Worm (Caenorhabditis elegans): ENCODE measurements around the gene nhr-133.
A peak's percentile ranks its signal among the peaks of the same experiment; 100 is the strongest.

The nhr-133 gene

DNA sequence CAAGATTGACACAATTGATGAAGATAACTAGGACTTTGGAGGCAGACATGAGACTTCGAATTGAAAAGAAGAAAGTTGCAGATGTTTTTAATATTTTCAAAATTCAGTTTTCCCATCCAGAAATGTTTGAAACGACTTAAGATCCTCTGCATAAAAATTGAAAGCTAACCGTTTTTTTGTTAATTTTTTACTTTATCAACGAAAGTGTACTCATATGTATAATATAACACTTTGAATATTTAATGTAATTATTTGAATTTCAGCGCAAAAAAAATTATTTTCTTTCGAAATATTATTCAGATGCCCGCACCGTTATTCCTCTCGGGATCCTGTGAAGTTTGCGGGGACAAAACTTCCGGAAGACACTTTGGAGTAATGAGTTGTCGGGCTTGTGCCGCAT is 15.0 kb upstream of the nhr-133 start, which contains the start of gene nhr-18:
TSS of gene nhr-18 (plus strand) at position 301 of the 400 bp plus-strand sequence.
- no peak for TF ChIP-seq skn-1 (tag; optimal IDR thresholded peaks at IDR 0.05)
- no peak for TF ChIP-seq unc-39 (tag; optimal IDR thresholded peaks at IDR 0.05)
- no peak for TF ChIP-seq lsy-2 (tag; optimal IDR thresholded peaks at IDR 0.05)
- TF ChIP-seq mdl-1 (tag; optimal IDR thresholded peaks at IDR 0.05), result no peak
- no peak for TF ChIP-seq unc-55 (GFP tag; optimal IDR thresholded peaks at IDR 0.05)
- no peak for TF ChIP-seq peb-1 (tag; optimal IDR thresholded peaks at IDR 0.05)
- no peak for TF ChIP-seq nhr-6 (tag; optimal IDR thresholded peaks at IDR 0.05)
- no peak for TF ChIP-seq crh-2 (tag; optimal IDR thresholded peaks at IDR 0.05)
- TF ChIP-seq zag-1 (tag; optimal IDR thresholded peaks at IDR 0.05), result no peak
- TF ChIP-seq ztf-4 (tag; optimal IDR thresholded peaks at IDR 0.05), result no peak
- no peak for TF ChIP-seq nhr-21 (tag; optimal IDR thresholded peaks at IDR 0.05)
- no peak for TF ChIP-seq ama-1 (optimal IDR thresholded peaks at IDR 0.05)
- no peak for TF ChIP-seq nhr-237 (tag; optimal IDR thresholded peaks at IDR 0.05)
- no peak for TF ChIP-seq sem-4 (tag; optimal IDR thresholded peaks at IDR 0.05)
- no peak for TF ChIP-seq mbf-1 (tag; optimal IDR thresholded peaks at IDR 0.05)
- TF ChIP-seq lin-11 (tag; optimal IDR thresholded peaks at IDR 0.05), result no peak
- TF ChIP-seq nhr-23 (tag; optimal IDR thresholded peaks at IDR 0.05), result no peak
- no peak for TF ChIP-seq aly-2 (tag; optimal IDR thresholded peaks at IDR 0.05)
- TF ChIP-seq snpc-4 (tag; optimal IDR thresholded peaks at IDR 0.05), result no peak
- TF ChIP-seq alr-1 (tag; optimal IDR thresholded peaks at IDR 0.05), result no peak

DNA sequence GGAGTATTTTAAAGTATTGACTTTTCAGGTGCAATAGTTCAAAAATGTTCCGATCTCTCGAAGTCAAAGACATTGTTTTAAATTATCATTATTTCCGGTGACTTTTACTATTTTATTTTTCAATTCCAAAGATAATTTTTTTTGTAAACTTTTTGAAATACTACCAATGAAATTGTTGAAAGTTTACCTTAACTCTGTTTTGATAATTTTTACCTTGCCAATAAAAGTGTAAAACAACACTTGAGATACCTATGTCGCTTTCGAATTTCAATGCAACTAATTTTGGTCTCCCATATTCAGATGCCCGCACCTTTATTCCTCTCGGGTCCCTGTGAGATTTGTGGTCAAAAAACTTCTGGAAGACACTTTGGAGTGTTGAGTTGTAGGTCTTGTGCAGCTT is 13.2 kb upstream of the nhr-133 start, which contains the start of gene nhr-103:
TSS of gene nhr-103 (plus strand) at position 301 of the 400 bp plus-strand sequence.
- no peak for TF ChIP-seq ceh-82 (tag; optimal IDR thresholded peaks at IDR 0.05)
- no peak for TF ChIP-seq sem-4 (tag; optimal IDR thresholded peaks at IDR 0.05)
- TF ChIP-seq elt-1 (tag; optimal IDR thresholded peaks at IDR 0.05), result no peak
- no peak for TF ChIP-seq dmd-4 (tag; optimal IDR thresholded peaks at IDR 0.05)
- no peak for TF ChIP-seq mab-5 (tag; optimal IDR thresholded peaks at IDR 0.05)
- no peak for TF ChIP-seq skn-1 (tag; optimal IDR thresholded peaks at IDR 0.05)
- TF ChIP-seq nhr-12 (tag; optimal IDR thresholded peaks at IDR 0.05), result no peak
- TF ChIP-seq alr-1 (tag; optimal IDR thresholded peaks at IDR 0.05), result no peak
- TF ChIP-seq lin-11 (tag; optimal IDR thresholded peaks at IDR 0.05), result no peak
- no peak for TF ChIP-seq zag-1 (tag; optimal IDR thresholded peaks at IDR 0.05)
- TF ChIP-seq C34F6.9 (tag; optimal IDR thresholded peaks at IDR 0.05), result no peak

DNA sequence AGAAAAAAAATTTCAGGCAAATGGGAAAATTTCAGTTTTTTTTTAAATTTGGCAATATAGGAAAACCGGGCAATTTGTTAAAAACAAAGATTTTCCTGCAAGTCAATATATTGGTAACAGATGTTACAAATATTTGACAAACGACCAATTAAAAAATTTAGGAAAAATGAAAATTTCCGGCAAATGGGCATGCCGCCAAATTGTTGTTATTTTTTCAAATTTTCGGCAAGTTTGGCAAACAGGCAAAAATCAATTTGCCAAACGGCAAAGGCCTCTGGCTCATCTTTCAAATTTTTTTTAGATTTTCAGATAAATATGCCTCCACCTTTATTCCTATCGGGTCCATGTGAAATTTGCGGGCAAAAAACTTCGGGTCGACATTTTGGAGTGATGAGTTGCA is 9.8 kb upstream of the nhr-133 start, which contains the start of gene nhr-128:
TSS of gene nhr-128 (plus strand) at position 301 of the 400 bp plus-strand sequence.
- TF ChIP-seq ztf-11 (tag; optimal IDR thresholded peaks at IDR 0.05) (no peak), crh-2 (tag; optimal IDR thresholded peaks at IDR 0.05) (no peak), snpc-4 (tag; optimal IDR thresholded peaks at IDR 0.05) (no peak), nhr-237 (tag; optimal IDR thresholded peaks at IDR 0.05) (no peak), blmp-1 (tag; optimal IDR thresholded peaks at IDR 0.05; ENCODE audit: insufficient read depth) (no peak), ama-1 (optimal IDR thresholded peaks at IDR 0.05) (no peak), nhr-21 (tag; optimal IDR thresholded peaks at IDR 0.05) (no peak), nhr-23 (tag; optimal IDR thresholded peaks at IDR 0.05) (no peak), lin-39 (tag; optimal IDR thresholded peaks at IDR 0.05) (no peak), nhr-129 (tag; optimal IDR thresholded peaks at IDR 0.05) (no peak)

DNA sequence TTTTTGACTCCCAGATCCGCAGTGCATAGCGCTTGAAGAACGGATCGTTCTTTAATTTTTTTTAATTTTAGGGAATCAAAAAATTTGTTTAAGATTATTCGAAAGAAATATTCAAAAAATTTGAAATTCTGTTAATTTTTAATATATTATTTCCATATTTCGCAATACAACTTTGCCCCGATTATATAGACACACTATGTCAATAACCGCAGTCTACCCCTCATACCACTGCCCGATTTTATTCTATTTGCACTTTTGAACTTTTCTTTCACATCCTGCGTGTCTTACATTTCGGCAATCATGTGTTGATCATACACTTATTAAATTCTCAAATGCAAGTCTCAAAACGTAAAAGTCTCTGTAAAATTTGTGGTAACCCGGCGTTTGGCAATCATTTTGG is 6.9 kb upstream of the nhr-133 start, which contains the start of gene nhr-56:
TSS of gene nhr-56 (plus strand) at position 202 of the 400 bp plus-strand sequence.
- TF ChIP-seq sma-9 (GFP tag; optimal IDR thresholded peaks at IDR 0.05), result peak; percentile 79
- TF ChIP-seq sma-9 (tag; optimal IDR thresholded peaks at IDR 0.05), result no peak
- TF ChIP-seq aly-2 (tag; optimal IDR thresholded peaks at IDR 0.05), result no peak
- peak; percentile 71 for TF ChIP-seq fos-1 (tag; optimal IDR thresholded peaks at IDR 0.05)
- peak; percentile 63 for TF ChIP-seq nhr-129 (tag; optimal IDR thresholded peaks at IDR 0.05)
- TF ChIP-seq lsy-2 (tag; optimal IDR thresholded peaks at IDR 0.05), result peak in 1 of 2 experiments; percentile 47
- no peak for TF ChIP-seq mab-5 (tag; optimal IDR thresholded peaks at IDR 0.05)
- no peak for TF ChIP-seq lin-39 (tag; optimal IDR thresholded peaks at IDR 0.05)
- TF ChIP-seq gmeb-1 (tag; optimal IDR thresholded peaks at IDR 0.05), result peak; percentile 67
- TF ChIP-seq skn-1 (tag; optimal IDR thresholded peaks at IDR 0.05), result no peak
- TF ChIP-seq crh-2 (tag; optimal IDR thresholded peaks at IDR 0.05), result peak; percentile 59
- no peak for TF ChIP-seq ama-1 (optimal IDR thresholded peaks at IDR 0.05)
- no peak for TF ChIP-seq snpc-4 (tag; optimal IDR thresholded peaks at IDR 0.05)
- peak; percentile 31 for TF ChIP-seq nhr-25 (tag; optimal IDR thresholded peaks at IDR 0.05)
- TF ChIP-seq F13H6.1 (tag; optimal IDR thresholded peaks at IDR 0.05), result peak; percentile 25
- no peak for TF ChIP-seq Y55F3AM.14 (GFP tag; optimal IDR thresholded peaks at IDR 0.05)
- peak; percentile 26 for TF ChIP-seq C34F6.9 (tag; optimal IDR thresholded peaks at IDR 0.05)
